Worm (Caenorhabditis elegans): ENCODE results near the gene K09F6.11.
"Not testable (repeated sequence)": the region's sequence is repeated elsewhere in the genome, so short reads cannot be mapped to it uniquely, and the experiment has no call there.

DNA sequence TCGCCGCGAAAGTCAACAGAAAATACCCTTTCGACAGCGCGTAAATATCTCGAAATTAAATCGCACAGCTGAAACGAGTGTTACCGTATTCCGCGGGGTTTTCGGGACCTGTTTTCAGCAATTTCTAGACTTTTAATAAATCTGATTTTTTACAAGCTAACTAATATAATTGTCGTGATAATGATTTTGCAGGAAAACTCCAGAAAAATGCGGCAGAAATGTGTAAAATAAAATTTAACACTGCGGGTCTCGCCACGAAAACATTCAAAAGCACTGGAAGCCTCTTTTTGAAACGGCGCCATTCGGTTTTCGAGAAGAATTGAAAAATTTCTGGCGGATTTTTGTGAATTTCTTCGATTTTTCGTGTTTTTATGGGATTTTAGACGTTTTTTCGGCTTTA is 47.5 kb upstream of the K09F6.11 start, which contains the start of gene F54A3.6:
- not testable (repeated sequence) for TF ChIP-seq sptf-1 (tag; optimal IDR thresholded peaks at IDR 0.05); elt-1 (tag; optimal IDR thresholded peaks at IDR 0.05; ENCODE audit: borderline replicate concordance, insufficient read depth); mab-5 (tag; optimal IDR thresholded peaks at IDR 0.05); nhr-12 (tag; optimal IDR thresholded peaks at IDR 0.05); nhr-237 (tag; optimal IDR thresholded peaks at IDR 0.05); mep-1 (tag; optimal IDR thresholded peaks at IDR 0.05); tbx-8 (GFP tag; optimal IDR thresholded peaks at IDR 0.05); unc-39 (tag; optimal IDR thresholded peaks at IDR 0.05); ztf-11 (tag; optimal IDR thresholded peaks at IDR 0.05); snpc-4 (tag; optimal IDR thresholded peaks at IDR 0.05); elt-3 (tag; optimal IDR thresholded peaks at IDR 0.05); lin-32 (GFP tag; optimal IDR thresholded peaks at IDR 0.05)

Measured in whole organism, mixed stage, embryonic.